Fruit fly (Drosophila melanogaster) whole organism: ENCODE results near the gene CG5446.

Experiments used
- CG8478 ChIP-seq: fragments of >200 bp; optimal IDR thresholded peaks from 2 replicates; lab custom pipeline; 2018; ENCODE audit warnings: inconsistent platforms
- Dll ChIP-seq: fragments of >200 bp; optimal IDR thresholded peaks from 2 replicates; lab custom pipeline; 2017
- EcR ChIP-seq, 2 experiments: fragments of >200 bp; optimal IDR thresholded peaks; 2 replicates each; lab custom pipeline; 2017; ENCODE audit warnings: missing biosample characterization in 2 of 2, missing genetic modification characterization in 2 of 2, missing genetic modification reagents in 2 of 2
- pan ChIP-seq: fragments of >200 bp; optimal IDR thresholded peaks from 2 replicates; lab custom pipeline; 2017
- psq ChIP-seq: fragments of >200 bp; optimal IDR thresholded peaks from 2 replicates; lab custom pipeline; 2017
- usp ChIP-seq: fragments of >200 bp; optimal IDR thresholded peaks from 2 replicates; lab custom pipeline; 2017; ENCODE audit warnings: missing biosample characterization, missing genetic modification characterization, mixed read lengths

DNA sequence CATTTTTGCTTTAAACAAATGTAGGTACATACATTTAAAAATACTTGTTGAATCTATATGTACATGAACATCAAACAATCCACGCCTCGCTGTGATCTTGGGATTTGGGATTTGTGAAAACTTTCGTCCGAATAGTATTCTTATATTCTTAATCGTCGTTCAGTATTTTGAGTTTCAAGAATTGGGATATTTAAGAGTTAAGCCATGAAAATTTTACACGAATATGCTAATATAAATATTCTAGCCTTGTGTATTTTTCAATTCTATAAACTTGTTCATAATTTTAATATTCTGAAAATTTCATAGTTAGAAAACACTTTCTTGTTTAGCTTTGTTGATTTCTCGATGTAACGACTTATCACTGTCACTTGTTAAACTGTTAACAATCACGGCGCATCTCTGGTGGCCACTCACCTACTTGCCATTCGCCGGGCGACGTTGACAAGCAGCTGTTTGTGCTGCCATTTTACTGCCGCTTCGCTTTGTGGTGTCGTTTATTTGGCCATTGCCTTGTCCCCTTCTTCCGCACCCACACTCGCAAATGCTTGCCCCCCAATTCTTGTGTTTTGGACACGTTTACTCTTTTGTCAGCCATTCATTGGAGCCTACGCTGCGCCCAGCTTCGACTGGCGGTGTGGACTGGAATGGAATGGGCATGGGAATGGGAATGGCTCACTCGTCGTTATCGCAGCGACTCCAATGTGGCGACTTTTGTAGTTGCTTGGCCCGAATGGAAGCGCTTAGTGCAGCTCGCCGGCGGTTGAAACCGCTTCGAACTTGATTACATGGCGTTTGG lies 8.7 kb upstream of the CG5446 start:
- no peak for TF ChIP-seq EcR (GFP tag; optimal IDR thresholded peaks at IDR 0.05; lab: Kevin White, UChicago)
- TF ChIP-seq usp (GFP tag; lab: Kevin White, UChicago): no peak
- no peak for TF ChIP-seq Dll (lab: Kevin White, UChicago)
- TF ChIP-seq psq (lab: Kevin White, UChicago): no peak
- no peak for TF ChIP-seq CG8478 (lab: Kevin White, UChicago)
- no peak for TF ChIP-seq pan (lab: Kevin White, UChicago)
